Fruit fly (Drosophila melanogaster): ENCODE results near the gene Pp4-19C.

DNA sequence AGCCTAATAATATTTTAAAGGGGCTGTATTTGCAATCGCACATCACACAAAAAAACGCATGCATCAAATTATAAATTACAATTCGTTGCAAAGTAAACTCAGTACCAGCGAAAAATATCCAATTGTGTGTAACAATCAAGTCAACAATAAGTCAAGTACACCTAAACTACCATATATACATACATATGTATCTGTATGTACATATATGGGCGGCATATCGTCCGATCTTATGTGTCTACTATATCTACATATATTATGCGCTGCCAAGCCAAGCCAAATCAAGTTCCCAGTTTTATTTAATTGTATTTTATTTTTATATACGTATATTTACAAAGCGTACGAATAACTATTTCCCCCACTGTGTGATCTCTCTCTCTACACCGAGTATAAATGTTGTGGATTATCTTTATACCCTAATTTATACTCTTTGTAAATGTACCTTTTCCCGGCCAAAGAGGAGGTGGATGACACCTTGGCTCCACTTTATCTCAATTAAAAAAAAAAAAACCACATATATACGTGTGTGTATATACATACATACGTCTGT lies 42.7 kb upstream of the Pp4-19C start:
- TF ChIP-seq ttk (optimal IDR thresholded peaks at IDR 0.05) (no peak), Myc (optimal IDR thresholded peaks at IDR 0.05) (no peak), psq (optimal IDR thresholded peaks at IDR 0.05) (no peak), h (optimal IDR thresholded peaks at IDR 0.05) (no peak), Sin3A (optimal IDR thresholded peaks at IDR 0.05) (no peak), insv (optimal IDR thresholded peaks at IDR 0.05) (no peak)
